Fruit fly (Drosophila melanogaster) whole organism, embryonic: ENCODE results near the gene CNMaR.

Source experiments
- ATbp ChIP-seq: fragments of 200-800 bp; sonication (Bioruptor generic); optimal IDR thresholded peaks from 2 replicates; lab custom pipeline; 2017; ENCODE audit warnings: missing biosample characterization, mild to moderate bottlenecking, missing genetic modification characterization, missing genetic modification reagents
- CG10543 ChIP-seq: fragments of 200-800 bp; sonication (Bioruptor generic); optimal IDR thresholded peaks from 3 replicates; lab custom pipeline; 2017; ENCODE audit warnings: missing biosample characterization, mild to moderate bottlenecking, missing genetic modification characterization, moderate library complexity
- CG11247 ChIP-seq: fragments of 200-800 bp; sonication (Bioruptor generic); IDR thresholded peaks from 2 replicates; pipeline ENCODE4 v1.3.6; 2022; ENCODE audit warnings: missing biosample characterization, missing genetic modification characterization
- CG11398 ChIP-seq: fragments of 200-800 bp; sonication (Bioruptor generic); optimal IDR thresholded peaks from 2 replicates; lab custom pipeline; 2016; ENCODE audit warnings: missing biosample characterization, missing genetic modification characterization
- CG12071 ChIP-seq: fragments of 200-800 bp; sonication (Bioruptor generic); optimal IDR thresholded peaks from 3 replicates; lab custom pipeline; 2018; ENCODE audit warnings: missing biosample characterization, mild to moderate bottlenecking, missing genetic modification characterization
- CG13287 ChIP-seq: fragments of 200-800 bp; sonication (Bioruptor generic); IDR thresholded peaks from 2 replicates; pipeline ENCODE4 v1.3.6; 2022; ENCODE audit warnings: missing biosample characterization, missing genetic modification characterization; ENCODE audit not compliant: partially characterized antibody
- CG15479 ChIP-seq: fragments of 200-800 bp; sonication (Bioruptor generic); optimal IDR thresholded peaks from 3 replicates; lab custom pipeline; 2019; ENCODE audit warnings: missing biosample characterization, mild to moderate bottlenecking, missing genetic modification characterization, moderate library complexity
- CG1602 ChIP-seq: fragments of 200-800 bp; sonication (Bioruptor generic); optimal IDR thresholded peaks from 3 replicates; lab custom pipeline; 2016; ENCODE audit warnings: missing biosample characterization, missing genetic modification characterization
- CG16863 ChIP-seq: fragments of 200-800 bp; sonication (Bioruptor generic); optimal IDR thresholded peaks from 3 replicates; lab custom pipeline; 2016; ENCODE audit warnings: missing biosample characterization, missing genetic modification characterization
- CG17186 ChIP-seq: fragments of 200-800 bp; sonication (Bioruptor generic); optimal IDR thresholded peaks from 3 replicates; lab custom pipeline; 2017; ENCODE audit warnings: missing biosample characterization, missing genetic modification reagents, missing genetic modification characterization
- CG17912 ChIP-seq: fragments of 200-800 bp; sonication (Bioruptor generic); optimal IDR thresholded peaks from 2 replicates; lab custom pipeline; 2018; ENCODE audit warnings: missing biosample characterization, mild to moderate bottlenecking, missing genetic modification characterization
- CG2678 ChIP-seq: fragments of 200-800 bp; sonication (Bioruptor generic); optimal IDR thresholded peaks from 3 replicates; lab custom pipeline; 2019; ENCODE audit warnings: missing biosample characterization, mild to moderate bottlenecking, missing genetic modification characterization, moderate library complexity
- CG3726 ChIP-seq: fragments of 200-800 bp; sonication (Bioruptor generic); IDR thresholded peaks from 3 replicates; pipeline ENCODE4, ENCODE4 v1.3.6; 2022; ENCODE audit warnings: missing biosample characterization, missing genetic modification characterization
- CG4282 ChIP-seq: fragments of 200-800 bp; sonication (Bioruptor generic); optimal IDR thresholded peaks from 2 replicates; lab custom pipeline; 2016; ENCODE audit warnings: missing biosample characterization, missing genetic modification characterization
- CG6254 ChIP-seq: fragments of 200-800 bp; sonication (Bioruptor generic); optimal IDR thresholded peaks from 3 replicates; lab custom pipeline; 2017; ENCODE audit warnings: mild to moderate bottlenecking, missing biosample characterization, missing genetic modification reagents, missing genetic modification characterization
- CG7745 ChIP-seq: fragments of 200-800 bp; sonication (Bioruptor generic); optimal IDR thresholded peaks from 2 replicates; lab custom pipeline; 2018; ENCODE audit warnings: missing biosample characterization, mild to moderate bottlenecking, missing genetic modification characterization, moderate library complexity
- CG7987 ChIP-seq: fragments of 200-800 bp; sonication (Bioruptor generic); optimal IDR thresholded peaks from 2 replicates; lab custom pipeline; 2018; ENCODE audit warnings: missing biosample characterization, mild to moderate bottlenecking, missing genetic modification characterization, moderate library complexity
- CG8290 ChIP-seq, 3 experiments: fragments of 200-800 bp; sonication (Bioruptor generic); optimal IDR thresholded peaks; 2 replicates each; lab custom pipeline; 2016 to 2019; ENCODE audit warnings: missing biosample characterization in 3 of 3, missing genetic modification characterization in 3 of 3, mild to moderate bottlenecking in 2 of 3, moderate library complexity in 1 of 3
- CoRest ChIP-seq: fragments of 200-800 bp; sonication (Bioruptor generic); optimal IDR thresholded peaks from 3 replicates; lab custom pipeline; 2018; ENCODE audit warnings: missing biosample characterization, mild to moderate bottlenecking, missing genetic modification characterization, moderate library complexity
- CrebB ChIP-seq: fragments of 200-800 bp; sonication (Bioruptor generic); optimal IDR thresholded peaks from 3 replicates; lab custom pipeline; 2018; ENCODE audit warnings: missing biosample characterization, mild to moderate bottlenecking, missing genetic modification characterization
- Doc2 ChIP-seq: fragments of 200-800 bp; sonication (Bioruptor generic); IDR thresholded peaks from 2 replicates; pipeline ENCODE4 v1.3.6; 2022; ENCODE audit warnings: missing biosample characterization, missing genetic modification characterization
- Drgx ChIP-seq: fragments of 200-800 bp; sonication (Bioruptor generic); IDR thresholded peaks from 2 replicates; pipeline ENCODE4 v1.3.6; 2022; ENCODE audit warnings: missing biosample characterization, missing genetic modification characterization
- E2f1 ChIP-seq: fragments of 200-800 bp; sonication (Bioruptor generic); IDR thresholded peaks from 2 replicates; pipeline ENCODE4 v1.3.6; 2022; ENCODE audit warnings: missing biosample characterization, missing genetic modification characterization
- Fer1 ChIP-seq: fragments of 200-800 bp; sonication (Bioruptor generic); optimal IDR thresholded peaks from 2 replicates; lab custom pipeline; 2017; ENCODE audit warnings: missing biosample characterization, mild to moderate bottlenecking, missing genetic modification characterization
- H2.0 ChIP-seq: fragments of 200-800 bp; sonication (Bioruptor generic); IDR thresholded peaks from 2 replicates; pipeline ENCODE4 v1.3.6; 2022; ENCODE audit warnings: missing biosample characterization, missing genetic modification characterization
- Jarid2 ChIP-seq: fragments of 200-800 bp; sonication (Bioruptor generic); optimal IDR thresholded peaks from 3 replicates; lab custom pipeline; 2017; ENCODE audit warnings: mild to moderate bottlenecking, missing biosample characterization, missing genetic modification reagents, missing genetic modification characterization
- Lim3 ChIP-seq: fragments of 200-800 bp; sonication (Bioruptor generic); IDR thresholded peaks from 2 replicates; pipeline ENCODE4 v1.3.6; 2022; ENCODE audit warnings: missing biosample characterization, missing genetic modification characterization
- Nf-YA ChIP-seq: fragments of 200-800 bp; sonication (Bioruptor generic); IDR thresholded peaks from 2 replicates; pipeline ENCODE4 v1.3.6; 2022; ENCODE audit warnings: missing biosample characterization, missing genetic modification characterization
- Six4 ChIP-seq: fragments of 200-800 bp; sonication (Bioruptor generic); optimal IDR thresholded peaks from 2 replicates; lab custom pipeline; 2016; ENCODE audit warnings: missing biosample characterization, missing genetic modification characterization
- bsh ChIP-seq, 2 experiments: fragments of 200-800 bp; sonication (Bioruptor generic); optimal IDR thresholded peaks; 2 replicates each; lab custom pipeline; 2017 to 2018; ENCODE audit warnings: mild to moderate bottlenecking in 2 of 2, missing biosample characterization in 2 of 2, missing genetic modification characterization in 2 of 2, moderate library complexity in 1 of 2
- cato ChIP-seq: fragments of 200-800 bp; sonication (Bioruptor generic); optimal IDR thresholded peaks from 2 replicates; lab custom pipeline; 2016; ENCODE audit warnings: missing biosample characterization, missing genetic modification characterization, borderline replicate concordance
- crc ChIP-seq: fragments of 200-800 bp; sonication (Bioruptor generic); optimal IDR thresholded peaks from 2 replicates; lab custom pipeline; 2016; ENCODE audit warnings: missing biosample characterization, missing genetic modification characterization
- crp ChIP-seq, 2 experiments: fragments of 200-800 bp; sonication (Bioruptor generic); optimal IDR thresholded peaks; 2 replicates in 1 of 2; 3 replicates in 1 of 2; lab custom pipeline; 2017; ENCODE audit warnings: missing biosample characterization in 2 of 2, missing genetic modification characterization in 2 of 2, mild to moderate bottlenecking in 1 of 2, moderate library complexity in 1 of 2
- dysf ChIP-seq: fragments of 200-800 bp; sonication (Bioruptor generic); IDR thresholded peaks from 3 replicates; pipeline ENCODE4 v1.3.6; 2022; ENCODE audit warnings: missing biosample characterization, missing genetic modification characterization
- fu2 ChIP-seq: fragments of 200-800 bp; sonication (Bioruptor generic); optimal IDR thresholded peaks from 2 replicates; lab custom pipeline; 2016; ENCODE audit warnings: missing biosample characterization, missing genetic modification characterization
- grn ChIP-seq: fragments of 200-800 bp; sonication (Bioruptor generic); optimal IDR thresholded peaks from 3 replicates; lab custom pipeline; 2017; ENCODE audit warnings: missing biosample characterization, missing genetic modification characterization
- lov ChIP-seq, 2 experiments: fragments of 200-800 bp in 1 of 2; fragments of >200 bp in 1 of 2; sonication (Bioruptor generic) in 1 of 2; IDR thresholded peaks in 1 of 2; optimal IDR thresholded peaks in 1 of 2; 2 replicates in 1 of 2; 3 replicates in 1 of 2; pipeline versions ENCODE4 v1.3.6 to Lab custom; 2017 to 2022; ENCODE audit warnings: missing biosample characterization in 1 of 2, missing genetic modification characterization in 1 of 2
- otp ChIP-seq: fragments of 200-800 bp; sonication (Bioruptor generic); IDR thresholded peaks from 3 replicates; pipeline ENCODE4, ENCODE4 v1.3.6; 2022; ENCODE audit warnings: missing biosample characterization, missing genetic modification characterization
- pzg ChIP-seq: fragments of 200-800 bp; sonication (Bioruptor generic); optimal IDR thresholded peaks from 3 replicates; lab custom pipeline; 2018; ENCODE audit warnings: missing biosample characterization, mild to moderate bottlenecking, missing genetic modification characterization, moderate library complexity
- rib ChIP-seq: fragments of 200-800 bp; sonication (Bioruptor generic); IDR thresholded peaks from 2 replicates; pipeline ENCODE4 v1.3.6; 2022; ENCODE audit warnings: missing biosample characterization, missing genetic modification characterization
- seq ChIP-seq: fragments of 200-800 bp; sonication (Bioruptor generic); IDR thresholded peaks from 2 replicates; pipeline ENCODE4 v1.3.6; 2022; ENCODE audit warnings: missing biosample characterization, missing genetic modification characterization
- tll ChIP-seq, 2 experiments: fragments of 200-800 bp in 1 of 2; fragments of >200 bp in 1 of 2; sonication (Bioruptor generic) in 1 of 2; optimal IDR thresholded peaks; 2 replicates each; lab custom pipeline; 2017 to 2019; ENCODE audit warnings: missing biosample characterization in 2 of 2, missing genetic modification characterization in 2 of 2, mild to moderate bottlenecking in 1 of 2, moderate library complexity in 1 of 2
- tx ChIP-seq: fragments of 200-800 bp; sonication (Bioruptor generic); optimal IDR thresholded peaks from 2 replicates; lab custom pipeline; 2016; ENCODE audit warnings: missing biosample characterization, missing genetic modification characterization
- vvl ChIP-seq: fragments of 200-800 bp; sonication (Bioruptor generic); IDR thresholded peaks from 2 replicates; pipeline ENCODE4 v1.3.6; 2022; ENCODE audit warnings: missing biosample characterization, missing genetic modification characterization
- wek ChIP-seq: fragments of 200-800 bp; sonication (Bioruptor generic); optimal IDR thresholded peaks from 3 replicates; lab custom pipeline; 2018; ENCODE audit warnings: missing biosample characterization, mild to moderate bottlenecking, missing genetic modification characterization, moderate library complexity
- zfh1 ChIP-seq: fragments of 200-800 bp; sonication (Bioruptor generic); IDR thresholded peaks from 3 replicates; pipeline ENCODE4 v1.3.6; 2022; ENCODE audit warnings: missing biosample characterization, missing genetic modification characterization

Gene CNMaR

DNA sequence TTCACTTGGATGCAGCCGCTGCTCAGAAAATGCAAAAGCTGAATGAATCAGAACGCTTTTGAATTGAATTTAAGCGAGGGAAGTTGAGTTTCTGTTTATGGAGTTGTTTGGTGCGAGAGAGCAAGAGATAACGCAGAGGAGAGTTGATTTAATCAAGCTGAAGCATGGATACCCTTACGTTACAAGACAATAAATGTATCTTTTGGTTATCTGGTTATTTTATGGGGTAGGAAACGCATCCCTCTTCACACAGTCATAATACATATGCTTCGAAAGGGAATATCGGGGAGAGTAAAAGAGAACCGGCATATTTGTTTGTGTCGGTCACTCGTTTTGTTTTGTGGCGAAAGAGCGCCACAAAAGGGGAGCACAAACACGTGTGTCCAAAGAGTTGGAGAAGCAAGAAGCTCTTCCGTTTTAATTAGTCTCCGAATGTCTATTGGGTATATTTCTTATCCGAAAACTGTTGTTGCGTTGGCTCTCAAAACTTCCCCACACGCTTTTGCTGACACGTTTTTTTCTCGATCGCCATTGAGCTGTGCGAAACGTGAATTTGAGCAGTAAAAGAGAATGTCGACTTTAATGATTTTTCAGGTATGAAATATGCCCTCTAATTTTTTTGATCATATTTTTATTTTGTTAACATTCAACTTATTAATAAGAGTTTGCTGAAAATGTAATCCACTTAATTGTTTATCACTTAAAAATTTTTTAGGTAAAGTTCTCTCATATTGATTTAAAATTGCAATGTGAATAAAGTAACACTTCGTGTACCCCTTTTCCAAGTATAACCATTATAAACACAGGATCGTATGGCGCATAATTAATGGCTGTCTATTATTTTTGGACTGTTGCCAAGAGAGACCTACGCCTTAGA lies 53.0 kb downstream of the CNMaR start, which contains the start of gene Prps (continued):
- TF ChIP-seq CG7745 (no peak), zfh1 (peak; percentile 92), ATbp (GFP tag; lab: Kevin White, UChicago) (peak; percentile 55), CrebB (tag; lab: Kevin White, UChicago) (peak; percentile 84), CG17186 (GFP tag; lab: Kevin White, UChicago) (no peak), Lim3 (GFP tag; lab: Robert Waterston, UW) (no peak), otp (GFP tag; lab: Robert Waterston, UW) (peak; percentile 72; the same call in 2 of the 3 replicates), H2.0 (GFP tag; lab: Robert Waterston, UW) (peak; percentile 79), CG11247 (GFP tag; lab: Robert Waterston, UW) (peak; percentile 61), pzg (GFP tag; lab: Kevin White, UChicago) (peak; percentile 2), fu2 (GFP tag; lab: Kevin White, UChicago) (peak; percentile 63), wek (GFP tag; lab: Kevin White, UChicago) (peak; percentile 42), Jarid2 (GFP tag; lab: Kevin White, UChicago) (peak; percentile 35), CG2678 (tag; lab: Kevin White, UChicago) (peak; percentile 76), Six4 (GFP tag; lab: Kevin White, UChicago) (peak; percentile 59), rib (peak; percentile 65; the same call in 1 of the 2 replicates), CoRest (tag; lab: Kevin White, UChicago) (peak; percentile 69), lov (optimal IDR thresholded peaks at IDR 0.05; lab: Kevin White, UChicago) (no peak), lov (GFP tag; IDR thresholded peaks at IDR 0.05; lab: Robert Waterston, UW) (peak; percentile 78; the same call in 2 of the 3 replicates), CG3726 (GFP tag; lab: Robert Waterston, UW) (0 out of 3 replicates have a peak, but pooled peaks have one; percentile 52), tll (GFP tag; optimal IDR thresholded peaks at IDR 0.05; lab: Kevin White, UChicago) (no peak), Doc2 (GFP tag; lab: Robert Waterston, UW) (no peak), bsh (GFP tag; optimal IDR thresholded peaks at IDR 0.05; lab: Kevin White, UChicago) (peak; percentile 60 to 72), dysf (GFP tag; lab: Robert Waterston, UW) (peak; percentile 83), Drgx (peak; percentile 78), Nf-YA (GFP tag; lab: Robert Waterston, UW) (no peak; the same call in 1 of the 2 replicates), CG12071 (peak; percentile 87), CG4282 (GFP tag; lab: Kevin White, UChicago) (peak; percentile 79), CG6254 (GFP tag; lab: Kevin White, UChicago) (peak; percentile 62), CG17912 (GFP tag; lab: Kevin White, UChicago) (no peak), CG15479 (GFP tag; lab: Kevin White, UChicago) (no peak), E2f1 (peak; percentile 81), cato (GFP tag; lab: Kevin White, UChicago) (no peak), CG10543 (peak; percentile 51), CG8290 (GFP tag; optimal IDR thresholded peaks at IDR 0.05; lab: Kevin White, UChicago) (peak; percentile 37), CG8290 (tag; optimal IDR thresholded peaks at IDR 0.05; lab: Kevin White, UChicago) (peak; percentile 36 to 94), crp (GFP tag; optimal IDR thresholded peaks at IDR 0.05; lab: Kevin White, UChicago) (peak in 1 of 2 experiments; percentile 7), CG1602 (peak; percentile 46), CG11398 (GFP tag; lab: Kevin White, UChicago) (peak; percentile 16), grn (GFP tag; lab: Kevin White, UChicago) (peak; percentile 52), CG16863 (GFP tag; lab: Kevin White, UChicago) (peak; percentile 70), CG13287 (GFP tag; lab: Robert Waterston, UW) (peak; percentile 30; the same call in 1 of the 2 replicates), tx (GFP tag; lab: Kevin White, UChicago) (peak; percentile 58), seq (GFP tag; lab: Robert Waterston, UW) (peak; percentile 63; the same call in 1 of the 2 replicates), crc (peak; percentile 67), CG7987 (GFP tag; lab: Kevin White, UChicago) (peak; percentile 67), Fer1 (GFP tag; lab: Kevin White, UChicago) (peak; percentile 83), vvl (GFP tag; lab: Robert Waterston, UW) (peak; percentile 95)
